Worm (Caenorhabditis elegans): ENCODE measurements around the gene C17E7.9.

DNA sequence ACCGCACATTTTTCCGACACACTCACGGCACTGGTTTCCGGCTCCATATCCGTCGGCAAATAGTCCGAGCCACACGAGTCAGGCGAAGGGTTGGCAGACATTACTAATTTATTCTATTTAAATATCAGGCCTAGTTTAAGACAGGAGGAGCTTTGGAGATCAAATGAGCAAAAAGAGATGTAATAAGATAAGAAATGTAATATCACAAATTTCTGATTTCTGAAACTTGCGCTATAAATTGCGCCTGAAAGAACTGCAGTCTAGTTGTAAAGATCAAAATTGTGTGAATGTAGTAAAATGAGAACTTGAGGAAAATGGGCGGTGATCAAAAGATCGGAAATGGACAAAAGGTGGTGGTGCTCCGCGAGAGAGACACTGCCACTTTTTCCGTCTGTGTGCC, 35.8 kb downstream of the C17E7.9 start, which contains the start of gene nhr-186:
- TF ChIP-seq lin-39 (tag; optimal IDR thresholded peaks at IDR 0.05) (no peak), ceh-90 (tag; optimal IDR thresholded peaks at IDR 0.05) (no peak), jun-1 (tag; optimal IDR thresholded peaks at IDR 0.05) (no peak), ama-1 (optimal IDR thresholded peaks at IDR 0.05) (no peak), elt-2 (tag; optimal IDR thresholded peaks at IDR 0.05) (no peak), unc-62 (GFP tag; optimal IDR thresholded peaks at IDR 0.05) (no peak), mdl-1 (tag; optimal IDR thresholded peaks at IDR 0.05) (no peak), ces-1 (GFP tag; optimal IDR thresholded peaks at IDR 0.05) (no peak), skn-1 (tag; optimal IDR thresholded peaks at IDR 0.05) (no peak)
